Fruit fly (Drosophila melanogaster) whole organism, embryonic: ENCODE results near the gene cher.

Source experiments
- Adf1 ChIP-seq: fragments of 200-800 bp; sonication (Bioruptor generic); IDR thresholded peaks from 2 replicates; pipeline ENCODE4 v1.3.6; 2022; ENCODE audit warnings: missing biosample characterization, missing genetic modification characterization
- CG10543 ChIP-seq: fragments of 200-800 bp; sonication (Bioruptor generic); optimal IDR thresholded peaks from 3 replicates; lab custom pipeline; 2017; ENCODE audit warnings: missing biosample characterization, mild to moderate bottlenecking, missing genetic modification characterization, moderate library complexity
- CG12391 ChIP-seq: fragments of 200-800 bp; sonication (Bioruptor generic); optimal IDR thresholded peaks from 3 replicates; lab custom pipeline; 2018; ENCODE audit warnings: missing biosample characterization, mild to moderate bottlenecking, missing genetic modification characterization, moderate library complexity
- CG12769 ChIP-seq: fragments of 200-800 bp; sonication (Bioruptor generic); optimal IDR thresholded peaks from 2 replicates; lab custom pipeline; 2019; ENCODE audit warnings: missing biosample characterization, mild to moderate bottlenecking, missing genetic modification characterization, moderate library complexity
- CG13296 ChIP-seq: fragments of 200-800 bp; sonication (Bioruptor generic); optimal IDR thresholded peaks from 3 replicates; lab custom pipeline; 2018; ENCODE audit warnings: missing biosample characterization, mild to moderate bottlenecking, missing genetic modification characterization
- CG14965 ChIP-seq: fragments of 200-800 bp; sonication (Bioruptor generic); optimal IDR thresholded peaks from 2 replicates; lab custom pipeline; 2016; ENCODE audit warnings: missing biosample characterization, missing genetic modification characterization, borderline replicate concordance
- CG15073 ChIP-seq: fragments of 200-800 bp; sonication (Bioruptor generic); optimal IDR thresholded peaks from 2 replicates; lab custom pipeline; 2016; ENCODE audit warnings: missing biosample characterization, missing genetic modification characterization
- CG17912 ChIP-seq: fragments of 200-800 bp; sonication (Bioruptor generic); optimal IDR thresholded peaks from 2 replicates; lab custom pipeline; 2018; ENCODE audit warnings: missing biosample characterization, mild to moderate bottlenecking, missing genetic modification characterization
- CG31224 ChIP-seq: fragments of 200-800 bp; sonication (Bioruptor generic); IDR thresholded peaks from 2 replicates; pipeline ENCODE4 v1.3.6; 2022; ENCODE audit warnings: missing biosample characterization, missing genetic modification characterization
- CG34422 ChIP-seq: fragments of 200-800 bp; sonication (Bioruptor generic); IDR thresholded peaks from 3 replicates; pipeline ENCODE4 v1.3.6; 2022; ENCODE audit warnings: missing biosample characterization, missing genetic modification characterization
- CG6175 ChIP-seq: fragments of 200-800 bp; sonication (Bioruptor generic); IDR thresholded peaks from 3 replicates; pipeline ENCODE4 v1.3.6; 2022; ENCODE audit warnings: missing biosample characterization, missing genetic modification characterization
- CG7372 ChIP-seq: fragments of 200-800 bp; sonication (Bioruptor generic); IDR thresholded peaks from 2 replicates; pipeline ENCODE4 v1.3.6; 2022; ENCODE audit warnings: missing biosample characterization, missing genetic modification characterization
- CG8281 ChIP-seq: fragments of 200-800 bp; sonication (Bioruptor generic); optimal IDR thresholded peaks from 2 replicates; lab custom pipeline; 2018; ENCODE audit warnings: missing biosample characterization, mild to moderate bottlenecking, missing genetic modification characterization, moderate library complexity
- CG9215 ChIP-seq: fragments of 200-800 bp; sonication (Bioruptor generic); IDR thresholded peaks from 2 replicates; pipeline ENCODE4 v1.3.6; 2022; ENCODE audit warnings: missing biosample characterization, missing genetic modification characterization
- CG9932 ChIP-seq: fragments of 200-800 bp; sonication (Bioruptor generic); IDR thresholded peaks from 2 replicates; pipeline ENCODE4 v1.3.6; 2022; ENCODE audit warnings: missing biosample characterization, missing genetic modification characterization
- Doc2 ChIP-seq: fragments of 200-800 bp; sonication (Bioruptor generic); IDR thresholded peaks from 2 replicates; pipeline ENCODE4 v1.3.6; 2022; ENCODE audit warnings: missing biosample characterization, missing genetic modification characterization
- Doc3 ChIP-seq: fragments of 200-800 bp; sonication (Bioruptor generic); IDR thresholded peaks from 3 replicates; pipeline ENCODE4 v1.3.6; 2022; ENCODE audit warnings: missing biosample characterization, missing genetic modification characterization; ENCODE audit not compliant: partially characterized antibody
- Dp ChIP-seq: fragments of 200-800 bp; sonication (Bioruptor generic); optimal IDR thresholded peaks from 2 replicates; lab custom pipeline; 2018; ENCODE audit warnings: missing biosample characterization, mild to moderate bottlenecking, missing genetic modification characterization, moderate library complexity
- Dref ChIP-seq: fragments of 200-800 bp; sonication (Bioruptor generic); IDR thresholded peaks from 2 replicates; pipeline ENCODE4 v1.3.6; 2022; ENCODE audit warnings: missing biosample characterization, missing genetic modification characterization
- Ets65A ChIP-seq: fragments of 200-800 bp; sonication (Bioruptor generic); peaks from one replicate; lab custom pipeline; 2016; ENCODE audit warnings: missing biosample characterization, missing genetic modification characterization
- Hand ChIP-seq: fragments of 200-800 bp; sonication (Bioruptor generic); optimal IDR thresholded peaks from 2 replicates; lab custom pipeline; 2017; ENCODE audit warnings: mild to moderate bottlenecking, missing biosample characterization, missing genetic modification reagents, missing genetic modification characterization
- Med ChIP-seq: fragments of 200-800 bp; sonication (Bioruptor generic); peaks from one replicate; lab custom pipeline; 2016; ENCODE audit warnings: missing biosample characterization, missing genetic modification characterization, mild to moderate bottlenecking, inconsistent platforms, moderate library complexity
- Neu2 ChIP-seq: fragments of 200-800 bp; sonication (Bioruptor generic); optimal IDR thresholded peaks from 3 replicates; lab custom pipeline; 2016; ENCODE audit warnings: missing biosample characterization, missing genetic modification characterization, borderline replicate concordance
- PHDP ChIP-seq: fragments of 200-800 bp; sonication (Bioruptor generic); optimal IDR thresholded peaks from 3 replicates; lab custom pipeline; 2018; ENCODE audit warnings: missing biosample characterization, mild to moderate bottlenecking, missing genetic modification characterization, moderate library complexity
- Poxn ChIP-seq: fragments of 200-800 bp; sonication (Bioruptor generic); IDR thresholded peaks from 2 replicates; pipeline ENCODE4 v1.3.6; 2022; ENCODE audit warnings: missing biosample characterization, missing genetic modification characterization
- Side ChIP-seq: fragments of 200-800 bp; sonication (Bioruptor generic); optimal IDR thresholded peaks from 2 replicates; lab custom pipeline; 2016; ENCODE audit warnings: missing biosample characterization, missing genetic modification characterization
- aop ChIP-seq: fragments of 200-800 bp; sonication (Bioruptor generic); IDR thresholded peaks from 2 replicates; pipeline ENCODE4 v1.3.6; 2022; ENCODE audit warnings: missing biosample characterization, missing genetic modification characterization
- bbx ChIP-seq: fragments of 200-800 bp; sonication (Bioruptor generic); IDR thresholded peaks from 2 replicates; pipeline ENCODE4 v1.3.6; 2022; ENCODE audit warnings: missing biosample characterization, missing genetic modification characterization; ENCODE audit not compliant: partially characterized antibody
- bcd ChIP-seq: fragments of 200-800 bp; sonication (Bioruptor generic); optimal IDR thresholded peaks from 2 replicates; lab custom pipeline; 2017; ENCODE audit warnings: missing biosample characterization, mild to moderate bottlenecking, missing genetic modification characterization
- chinmo ChIP-seq: fragments of 200-800 bp; sonication (Bioruptor generic); IDR thresholded peaks from 4 replicates; pipeline ENCODE4 v1.3.6; 2022; ENCODE audit warnings: missing biosample characterization, missing genetic modification characterization; ENCODE audit not compliant: partially characterized antibody
- ci ChIP-seq: fragments of 200-800 bp; sonication (Bioruptor generic); IDR thresholded peaks from 3 replicates; pipeline ENCODE4 v1.3.6; 2022; ENCODE audit warnings: missing biosample characterization, missing genetic modification characterization
- crol ChIP-seq: fragments of 200-800 bp; sonication (Bioruptor generic); IDR thresholded peaks from 2 replicates; pipeline ENCODE4 v1.3.6; 2022; ENCODE audit warnings: missing biosample characterization, missing genetic modification characterization
- crp ChIP-seq, 2 experiments: fragments of 200-800 bp; sonication (Bioruptor generic); optimal IDR thresholded peaks; 2 replicates in 1 of 2; 3 replicates in 1 of 2; lab custom pipeline; 2017; ENCODE audit warnings: missing biosample characterization in 2 of 2, missing genetic modification characterization in 2 of 2, mild to moderate bottlenecking in 1 of 2, moderate library complexity in 1 of 2
- dm ChIP-seq: fragments of 200-800 bp; sonication (Bioruptor generic); optimal IDR thresholded peaks from 3 replicates; lab custom pipeline; 2016; ENCODE audit warnings: missing biosample characterization, missing genetic modification characterization
- fd3F ChIP-seq: fragments of 200-800 bp; sonication (Bioruptor generic); optimal IDR thresholded peaks from 2 replicates; lab custom pipeline; 2018; ENCODE audit warnings: missing biosample characterization, mild to moderate bottlenecking, missing genetic modification characterization, moderate library complexity
- jing ChIP-seq: fragments of 200-800 bp; sonication (Bioruptor generic); optimal IDR thresholded peaks from 2 replicates; lab custom pipeline; 2018; ENCODE audit warnings: missing biosample characterization, mild to moderate bottlenecking, missing genetic modification characterization
- kah ChIP-seq: fragments of 200-800 bp; sonication (Bioruptor generic); optimal IDR thresholded peaks from 2 replicates; lab custom pipeline; 2018; ENCODE audit warnings: missing biosample characterization, mild to moderate bottlenecking, missing genetic modification characterization
- pfk ChIP-seq: fragments of 200-800 bp; sonication (Bioruptor generic); optimal IDR thresholded peaks from 2 replicates; lab custom pipeline; 2018; ENCODE audit warnings: missing biosample characterization, mild to moderate bottlenecking, missing genetic modification characterization, moderate library complexity
- sd ChIP-seq: fragments of 200-800 bp; sonication (Bioruptor generic); optimal IDR thresholded peaks from 3 replicates; lab custom pipeline; 2018; ENCODE audit warnings: missing biosample characterization, mild to moderate bottlenecking, missing genetic modification characterization, moderate library complexity
- sim ChIP-seq: fragments of 200-800 bp; sonication (Bioruptor generic); IDR thresholded peaks from 2 replicates; pipeline ENCODE4 v1.3.6; 2022; ENCODE audit warnings: missing biosample characterization, missing genetic modification characterization
- so ChIP-seq: fragments of 200-800 bp; sonication (Bioruptor generic); IDR thresholded peaks from 3 replicates; pipeline ENCODE4 v1.3.6; 2022; ENCODE audit warnings: missing biosample characterization, missing genetic modification characterization
- sr ChIP-seq: fragments of 200-800 bp; sonication (Bioruptor generic); IDR thresholded peaks from 3 replicates; pipeline ENCODE4 v1.3.6; 2022; ENCODE audit warnings: missing biosample characterization, missing genetic modification characterization
- ssp ChIP-seq: fragments of 200-800 bp; sonication (Bioruptor generic); IDR thresholded peaks from 2 replicates; pipeline ENCODE4 v1.3.6; 2022; ENCODE audit warnings: missing biosample characterization, missing genetic modification characterization
- stc ChIP-seq: fragments of 200-800 bp; sonication (Bioruptor generic); IDR thresholded peaks from 2 replicates; pipeline ENCODE4 v1.3.6; 2022; ENCODE audit warnings: missing biosample characterization, missing genetic modification characterization
- twi ChIP-seq: fragments of 200-800 bp; optimal IDR thresholded peaks from 2 replicates; lab custom pipeline; 2019; ENCODE audit warnings: missing biosample characterization, mild to moderate bottlenecking, missing genetic modification characterization, moderate library complexity
- z ChIP-seq: fragments of 200-800 bp; sonication (Bioruptor generic); IDR thresholded peaks from 3 replicates; pipeline ENCODE4 v1.3.6; 2022; ENCODE audit warnings: missing biosample characterization, missing genetic modification characterization

The cher gene

dm6 chr3R:17066828-17067430 is 58.3 kb downstream of the cher start:
- TF ChIP-seq CG9932 (GFP tag; lab: Robert Waterston, UW), result peak; percentile 26; the same call in 1 of the 2 replicates
- TF ChIP-seq Med (GFP tag; lab: Kevin White, UChicago), result peak; percentile 85
- no peak for TF ChIP-seq CG14965 (GFP tag; lab: Kevin White, UChicago)
- no peak for TF ChIP-seq CG17912 (GFP tag; lab: Kevin White, UChicago)
- TF ChIP-seq PHDP, result no peak
- peak; percentile 73; the same call in 2 of the 3 replicates for TF ChIP-seq sr (GFP tag; lab: Robert Waterston, UW)
- TF ChIP-seq bbx, result peak; percentile 15; the same call in 1 of the 2 replicates
- TF ChIP-seq CG34422, result 0 out of 3 replicates have a peak, but pooled peaks have one; percentile 18
- peak; percentile 89 for TF ChIP-seq CG12769 (tag; lab: Kevin White, UChicago)
- no peak for TF ChIP-seq Doc3
- TF ChIP-seq crol (GFP tag; lab: Robert Waterston, UW), result peak; percentile 53
- 0 out of 2 replicates have a peak, but pooled peaks have one; percentile 14 for TF ChIP-seq stc (GFP tag; lab: Robert Waterston, UW)
- TF ChIP-seq CG31224 (GFP tag; lab: Robert Waterston, UW), result 0 out of 2 replicates have a peak, but pooled peaks have one; percentile 4
- no peak for TF ChIP-seq kah (GFP tag; lab: Kevin White, UChicago)
- TF ChIP-seq Hand (GFP tag; lab: Kevin White, UChicago), result no peak
- TF ChIP-seq Adf1, result peak; percentile 34; the same call in 1 of the 2 replicates
- no peak for TF ChIP-seq bcd (GFP tag; lab: Kevin White, UChicago)
- 0 out of 2 replicates have a peak, but pooled peaks have one; percentile 5 for TF ChIP-seq sim (GFP tag; lab: Robert Waterston, UW)
- TF ChIP-seq so (GFP tag; lab: Robert Waterston, UW), result 0 out of 3 replicates have a peak, but pooled peaks have one; percentile 23
- TF ChIP-seq Ets65A, result peak; percentile 57
- 0 out of 4 replicates have a peak, but pooled peaks have one; percentile 52 for TF ChIP-seq chinmo (GFP tag; lab: Robert Waterston, UW)
- peak; percentile 79 for TF ChIP-seq sd
- no peak for TF ChIP-seq Dp
- TF ChIP-seq Poxn, result no peak
- TF ChIP-seq ssp, result 0 out of 2 replicates have a peak, but pooled peaks have one; percentile 11
- no peak for TF ChIP-seq pfk (GFP tag; lab: Kevin White, UChicago)
- peak; percentile 37; the same call in 1 of the 3 replicates for TF ChIP-seq z
- 0 out of 3 replicates have a peak, but pooled peaks have one; percentile 44 for TF ChIP-seq CG6175 (GFP tag; lab: Robert Waterston, UW)
- no peak for TF ChIP-seq CG12391 (tag; lab: Kevin White, UChicago)
- no peak for TF ChIP-seq Neu2 (GFP tag; lab: Kevin White, UChicago)
- peak; percentile 46 for TF ChIP-seq CG10543 (GFP tag; lab: Kevin White, UChicago)
- no peak for TF ChIP-seq CG13296 (GFP tag; lab: Kevin White, UChicago)
- peak; percentile 81; the same call in 1 of the 2 replicates for TF ChIP-seq CG7372 (GFP tag; lab: Robert Waterston, UW)

- TF ChIP-seq crp (GFP tag; optimal IDR thresholded peaks at IDR 0.05; lab: Kevin White, UChicago) (no peak), Doc2 (no peak), CG8281 (tag; lab: Kevin White, UChicago) (no peak), CG9215 (GFP tag; lab: Robert Waterston, UW) (no peak), twi (tag; lab: Kevin White, UChicago) (peak; percentile 67), Side (GFP tag; lab: Kevin White, UChicago) (no peak), ci (0 out of 3 replicates have a peak, but pooled peaks have one; percentile 38), CG6175 (GFP tag; lab: Robert Waterston, UW) (no peak), CG12769 (tag; lab: Kevin White, UChicago) (peak; percentile 60), jing (GFP tag; lab: Kevin White, UChicago) (no peak), aop (GFP tag; lab: Robert Waterston, UW) (no peak), Med (GFP tag; lab: Kevin White, UChicago) (peak; percentile 29), fd3F (GFP tag; lab: Kevin White, UChicago) (no peak), sr (GFP tag; lab: Robert Waterston, UW) (peak; percentile 63; the same call in 2 of the 3 replicates), dm (GFP tag; lab: Kevin White, UChicago) (no peak), Adf1 (no peak), Dref (GFP tag; lab: Robert Waterston, UW) (no peak), CG15073 (GFP tag; lab: Kevin White, UChicago) (no peak)
Observed at dm6 chr3R:17066077-17066476, 59.1 kb downstream of the cher start.
